Fruit fly (Drosophila melanogaster): ENCODE measurements around the gene lectin-29Ca.

lectin-29Ca gene

DNA sequence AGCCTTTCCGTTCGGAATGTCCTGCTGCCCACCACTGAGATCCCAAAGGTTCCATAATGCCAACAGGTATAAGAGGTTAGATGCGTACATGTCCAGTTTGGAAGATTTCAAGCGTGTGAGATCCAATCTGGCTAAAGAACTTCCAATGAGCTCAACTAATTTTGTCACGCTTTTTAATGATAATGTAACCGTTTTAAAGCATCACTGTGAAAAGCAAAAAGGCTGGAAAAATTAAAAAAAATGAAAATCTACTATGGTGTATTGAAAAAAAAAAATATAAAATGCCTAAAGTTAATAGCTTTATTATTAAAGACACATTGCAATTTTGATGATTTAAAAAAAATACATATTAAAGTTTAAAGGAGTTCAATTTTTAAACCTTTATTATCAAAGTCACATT, 958 bp downstream of the lectin-29Ca start, which contains the start of gene Acp29AB:
TSS of gene Acp29AB (minus strand) at position 101 of the 400 bp plus-strand sequence.
- TF ChIP-seq CG17801 (GFP tag; optimal IDR thresholded peaks at IDR 0.05; ENCODE audit: partially characterized antibody): no peak

DNA sequence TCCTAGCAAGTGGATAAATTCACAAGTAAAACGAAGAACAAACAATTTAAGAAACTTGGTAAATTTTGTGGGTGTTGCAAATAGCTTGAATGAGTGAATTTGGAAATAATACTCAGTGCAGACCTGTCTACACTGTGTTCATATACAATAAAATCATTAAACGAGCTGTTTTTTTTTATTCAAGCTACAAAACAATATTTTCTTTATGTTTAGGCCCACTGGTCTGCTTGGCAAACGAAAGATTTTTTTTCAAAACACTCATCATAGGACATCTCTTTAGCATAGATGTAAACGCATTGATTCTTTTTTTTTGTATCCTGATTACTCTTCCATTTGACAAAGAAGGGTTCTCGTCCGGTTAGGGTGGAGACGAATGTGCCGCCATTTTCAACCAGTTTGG, 1.8 kb downstream of the lectin-29Ca start, which contains the start of gene CG42820:
TSS of gene CG42820 (minus strand) at position 101 of the 400 bp plus-strand sequence.
- no peak for TF ChIP-seq CG17801 (GFP tag; optimal IDR thresholded peaks at IDR 0.05; ENCODE audit: partially characterized antibody)

DNA sequence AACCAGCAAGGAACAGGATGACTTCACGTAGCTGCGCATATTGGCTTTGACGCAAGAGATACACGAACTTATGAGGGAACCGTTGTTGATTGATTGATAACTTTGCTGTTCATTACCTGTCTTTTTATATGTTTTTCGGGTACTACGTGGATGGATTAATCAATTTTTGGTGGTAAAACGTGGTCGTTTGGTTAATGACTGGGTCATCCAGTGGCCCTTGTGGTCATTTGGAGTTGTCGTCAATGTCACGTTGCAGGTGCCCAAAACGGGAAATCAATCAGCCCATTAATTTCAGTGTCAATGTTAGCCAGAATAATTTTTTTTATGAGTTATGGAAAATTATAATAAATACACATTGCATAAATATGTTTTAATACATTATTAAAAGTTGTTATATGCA, 4.8 kb downstream of the lectin-29Ca start, which contains the start of gene CG42819:
TSS of gene CG42819 (minus strand) at position 101 of the 400 bp plus-strand sequence.
- TF ChIP-seq CG17801 (GFP tag; optimal IDR thresholded peaks at IDR 0.05; ENCODE audit: partially characterized antibody): no peak

DNA sequence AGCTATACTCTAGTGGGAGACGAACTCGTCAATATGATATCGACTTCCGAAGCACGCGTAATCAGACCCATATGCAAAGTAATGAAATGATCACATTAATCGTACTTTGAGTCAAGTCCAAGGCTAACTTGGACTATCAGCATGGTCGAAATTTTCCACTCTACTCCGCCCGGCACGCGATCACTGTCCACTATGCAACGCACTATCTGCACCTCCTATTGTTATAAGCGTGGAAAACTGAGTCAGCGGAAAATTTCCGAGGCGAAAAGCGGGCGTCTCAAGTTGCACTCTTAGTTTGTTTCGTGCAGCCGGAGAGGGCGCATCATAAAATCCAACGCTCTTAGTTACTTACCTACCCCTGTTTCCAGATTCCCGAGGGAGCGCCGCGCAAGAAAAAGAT, 8.2 kb downstream of the lectin-29Ca start:
- TF ChIP-seq CG17801 (GFP tag; optimal IDR thresholded peaks at IDR 0.05; ENCODE audit: partially characterized antibody): no peak

DNA sequence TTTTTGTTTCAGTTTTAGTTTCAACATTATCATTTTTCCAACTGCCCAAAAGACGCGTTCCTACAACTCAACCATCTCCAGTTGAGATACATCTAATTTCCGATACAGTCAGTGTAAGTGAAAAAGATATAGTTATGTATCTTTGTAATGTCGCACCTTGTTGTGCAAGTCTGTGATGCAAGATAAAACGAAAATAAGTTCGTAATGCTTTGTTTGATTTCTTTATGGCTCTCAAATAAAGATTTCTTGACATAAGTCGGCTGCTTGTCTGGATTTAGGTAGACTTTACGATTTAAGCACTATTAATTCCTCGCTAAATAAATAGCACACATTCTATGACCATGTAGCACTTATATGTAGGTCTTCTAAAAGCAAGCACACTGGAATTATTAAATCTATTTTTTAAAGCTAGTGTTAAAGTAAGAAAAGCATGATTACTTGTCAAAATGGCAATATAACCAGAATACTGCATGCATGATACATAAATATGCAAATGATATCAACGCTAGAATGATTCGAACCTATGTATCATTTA, 9.0 kb downstream of the lectin-29Ca start:
- TF ChIP-seq CG17801 (GFP tag; optimal IDR thresholded peaks at IDR 0.05; ENCODE audit: partially characterized antibody): no peak

DNA sequence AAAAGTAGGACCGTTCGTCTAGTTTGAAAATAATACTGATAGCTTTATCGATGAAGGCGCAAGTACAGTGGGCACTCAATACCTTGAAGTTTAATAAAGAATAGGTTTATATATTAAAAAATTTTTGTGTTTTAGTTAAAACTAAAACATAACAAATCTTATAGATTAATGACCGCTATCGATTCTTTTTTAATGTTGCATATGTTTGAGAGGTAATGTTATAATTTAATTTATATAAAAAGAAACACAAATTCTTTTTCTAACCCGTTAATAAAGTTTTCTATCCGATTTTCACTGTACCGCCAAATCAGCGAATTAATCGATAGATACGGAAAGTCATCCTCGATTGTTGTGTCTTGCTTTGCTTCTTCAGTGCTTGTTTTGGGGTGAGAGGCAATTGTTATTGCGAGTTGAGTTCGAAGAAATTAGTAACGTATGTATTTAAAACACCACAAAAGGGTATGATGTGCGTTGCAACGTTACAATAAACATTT, 9.9 kb downstream of the lectin-29Ca start, which contains the start of the genes Dad1 and CG13384:
TSS of gene Dad1 (minus strand) at position 30 of the 494 bp plus-strand sequence.
TSS of gene CG13384 (plus strand) at position 348 of the 494 bp plus-strand sequence.
- peak; percentile 98 for TF ChIP-seq CG17801 (GFP tag; optimal IDR thresholded peaks at IDR 0.05; ENCODE audit: partially characterized antibody)

DNA sequence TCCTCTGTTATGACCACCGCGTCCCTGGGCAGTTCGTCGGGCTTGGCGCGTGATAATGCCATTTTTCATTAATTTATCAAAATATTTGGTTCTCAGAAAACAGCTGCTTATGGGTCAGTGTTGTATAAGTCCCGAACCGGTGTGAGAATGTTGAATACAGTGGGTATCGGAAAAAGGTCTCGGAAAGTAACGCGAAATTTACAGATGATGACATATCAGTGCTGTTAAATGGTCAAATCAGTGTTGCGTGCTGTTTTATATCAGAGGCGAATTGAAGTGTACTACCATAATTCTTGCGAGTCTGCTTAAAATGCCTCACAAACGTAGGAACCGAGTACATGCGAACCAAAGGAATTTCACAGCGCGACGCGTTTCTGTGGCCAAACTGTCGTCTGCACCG, 11.4 kb downstream of the lectin-29Ca start, which contains the start of the genes CG13392 and Rcd4:
TSS of gene CG13392 (minus strand) at position 162 of the 400 bp plus-strand sequence.
TSS of gene Rcd4 (plus strand) at position 216 of the 400 bp plus-strand sequence.
- TF ChIP-seq CG17801 (GFP tag; optimal IDR thresholded peaks at IDR 0.05; ENCODE audit: partially characterized antibody): peak; percentile 63

DNA sequence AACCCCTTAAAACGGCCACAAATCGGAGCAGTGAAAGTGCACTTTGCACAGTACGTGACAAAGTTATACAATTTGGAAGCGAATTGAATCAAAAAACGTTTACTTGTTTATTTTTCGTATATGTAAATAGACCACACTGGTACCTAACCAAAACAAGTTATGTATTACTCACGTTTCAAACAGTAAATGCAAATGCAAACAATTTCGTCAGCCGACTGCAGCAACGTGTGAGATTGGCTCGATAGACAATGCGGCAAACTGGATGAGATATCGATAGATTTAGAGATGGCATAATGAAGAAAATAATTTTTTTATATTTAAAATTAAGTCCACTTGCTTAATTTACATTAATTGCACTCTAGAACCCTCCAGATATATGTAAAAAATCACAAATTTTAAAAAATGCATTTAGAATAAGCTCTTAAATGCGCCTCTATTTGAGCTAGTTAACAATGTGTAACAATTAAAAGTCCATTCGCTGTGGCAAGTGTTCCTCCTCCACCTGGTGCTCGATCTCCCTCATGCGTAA, 12.5 kb downstream of the lectin-29Ca start, which contains the start of gene AlaRS:
TSS of gene AlaRS (minus strand) at position 257 of the 529 bp plus-strand sequence.
- TF ChIP-seq CG17801 (GFP tag; optimal IDR thresholded peaks at IDR 0.05; ENCODE audit: partially characterized antibody): peak; percentile 72

DNA sequence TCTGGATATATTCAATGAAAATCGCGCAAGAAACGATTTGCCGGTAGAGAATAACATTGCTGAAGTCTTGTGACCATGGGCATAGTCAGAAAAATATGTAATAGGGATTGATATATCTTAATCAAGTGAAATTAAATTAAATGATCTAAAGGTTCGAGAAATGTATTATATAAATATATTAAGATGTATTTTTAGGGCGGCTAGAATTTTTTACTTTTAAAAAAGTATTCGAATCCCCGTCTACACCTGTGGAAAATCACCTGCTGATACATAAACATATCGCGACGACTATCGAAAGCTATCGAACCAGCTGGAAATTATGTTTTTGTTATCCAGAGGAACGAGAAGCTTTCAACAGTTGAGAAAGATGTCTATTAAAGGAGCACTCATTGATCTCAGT, 17.4 kb downstream of the lectin-29Ca start, which contains the start of the genes CG13390 and CG17294:
TSS of gene CG13390 (minus strand) at position 81 of the 400 bp plus-strand sequence.
TSS of gene CG17294 (plus strand) at position 319 of the 400 bp plus-strand sequence.
- peak; percentile 100 for TF ChIP-seq CG17801 (GFP tag; optimal IDR thresholded peaks at IDR 0.05; ENCODE audit: partially characterized antibody)

DNA sequence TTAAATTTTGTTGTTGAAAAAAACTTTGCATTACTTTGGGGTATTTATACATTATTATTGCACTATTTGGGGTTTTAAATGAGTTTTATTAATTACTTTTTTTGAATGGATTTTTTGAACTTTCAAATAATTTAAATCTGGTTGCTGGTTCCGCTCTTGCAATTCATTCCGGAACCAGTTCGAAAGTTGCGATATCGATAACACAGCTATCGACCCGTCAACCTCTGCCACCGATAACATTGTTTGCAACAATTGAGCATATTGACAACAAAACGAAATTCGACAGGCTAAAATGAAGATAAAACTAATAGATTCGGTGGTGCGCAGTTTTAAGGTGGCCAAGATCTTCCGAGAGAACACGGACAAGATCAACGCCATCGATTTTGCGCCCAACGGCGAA, 19.8 kb downstream of the lectin-29Ca start, which contains the start of gene Wdr82:
TSS of gene Wdr82 (plus strand) at position 227 of the 400 bp plus-strand sequence.
- TF ChIP-seq CG17801 (GFP tag; optimal IDR thresholded peaks at IDR 0.05; ENCODE audit: partially characterized antibody): peak; percentile 12

DNA sequence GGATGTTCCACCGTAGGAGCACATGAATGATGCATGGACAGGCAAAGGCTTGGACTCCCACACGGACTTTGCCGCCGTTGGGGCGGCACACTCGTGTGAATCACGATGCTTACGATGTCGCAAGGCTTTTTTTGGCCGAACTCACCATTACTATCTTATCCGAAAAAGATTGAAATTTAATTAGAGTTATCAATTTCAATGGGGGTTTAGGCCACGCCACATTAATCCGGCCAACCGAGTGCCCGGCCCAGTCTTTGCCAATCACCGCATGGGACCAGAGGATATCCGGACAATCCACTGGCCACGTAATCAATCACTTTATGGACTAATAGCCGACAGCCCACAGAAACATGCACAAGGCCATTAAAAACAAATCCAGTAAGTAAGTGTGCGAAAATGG, 21.8 kb downstream of the lectin-29Ca start:
- TF ChIP-seq CG17801 (GFP tag; optimal IDR thresholded peaks at IDR 0.05; ENCODE audit: partially characterized antibody): no peak

DNA sequence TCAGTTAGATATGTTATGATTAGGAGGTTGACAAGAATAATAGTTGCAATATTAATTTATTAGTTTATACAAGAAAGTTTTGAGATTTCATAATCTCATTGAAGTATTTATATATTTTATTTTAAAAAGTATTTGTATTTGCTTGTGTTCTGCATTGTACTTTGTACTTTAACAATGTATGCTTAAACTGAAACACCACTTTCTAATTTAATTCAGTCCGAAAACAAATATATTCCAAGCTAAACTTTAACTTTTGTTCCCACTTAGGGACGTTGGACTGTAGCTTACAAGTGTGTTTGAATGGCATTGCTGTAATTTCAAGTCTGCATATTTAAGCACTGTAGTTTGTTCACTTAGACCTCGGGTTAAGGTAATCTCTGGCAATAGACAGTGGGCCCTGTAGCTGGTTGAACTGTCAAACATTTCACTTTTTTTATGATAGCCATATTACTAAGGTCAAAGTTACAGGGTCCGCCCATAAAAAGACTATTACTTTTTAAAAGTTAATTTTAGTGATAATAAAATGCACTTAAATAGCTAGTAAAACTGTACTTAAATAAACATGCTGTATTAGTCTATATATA, 22.6 kb downstream of the lectin-29Ca start:
- TF ChIP-seq CG17801 (GFP tag; optimal IDR thresholded peaks at IDR 0.05; ENCODE audit: partially characterized antibody): peak; percentile 49

DNA sequence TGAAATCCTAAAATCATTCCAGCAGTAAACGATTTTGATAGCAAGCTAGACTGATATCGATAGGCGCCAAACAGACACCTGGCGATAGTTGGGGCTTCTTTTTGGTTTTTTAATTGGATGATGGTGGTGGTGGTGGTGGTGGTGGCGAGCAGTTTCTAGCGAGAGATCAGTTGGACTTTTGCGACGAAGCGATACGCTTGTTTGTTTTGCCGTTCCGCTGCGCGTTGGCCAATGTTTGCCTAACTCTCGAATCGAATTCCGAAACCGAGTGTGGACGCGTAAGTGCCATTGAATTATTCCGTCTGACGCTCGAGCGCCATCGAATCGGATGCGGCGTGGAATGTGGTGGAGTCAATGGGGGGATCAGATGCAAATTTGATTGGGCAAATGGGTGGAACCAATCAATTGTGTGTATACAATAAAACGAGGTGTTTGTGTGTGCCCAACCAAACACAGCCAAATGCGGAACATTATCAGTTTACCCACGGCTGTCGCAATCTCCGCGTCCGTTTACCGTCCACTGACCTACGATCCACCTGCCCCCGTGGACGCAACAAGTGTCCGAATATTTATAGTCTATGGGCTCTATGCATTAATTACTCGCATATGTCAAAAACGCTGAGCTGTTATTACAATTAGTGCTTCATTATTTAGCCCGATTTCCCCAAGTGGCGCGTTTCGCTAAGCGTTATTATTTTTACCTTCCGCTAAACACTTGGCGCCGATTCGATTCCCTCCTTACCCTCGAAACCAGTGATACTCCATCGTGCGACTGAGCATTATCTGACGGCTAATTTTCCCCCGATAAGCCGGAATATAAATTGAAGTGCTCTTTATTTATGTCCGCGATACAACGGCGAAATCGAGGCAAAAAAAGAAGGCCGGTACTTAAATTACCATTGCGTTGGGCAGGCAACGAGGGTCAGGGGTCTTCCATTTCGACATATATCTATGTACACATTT, 23.4 kb downstream of the lectin-29Ca start, which contains the start of gene CG17292:
TSS of gene CG17292 (plus strand) at position 91 of the 963 bp plus-strand sequence.
- peak; percentile 80 for TF ChIP-seq CG17801 (GFP tag; optimal IDR thresholded peaks at IDR 0.05; ENCODE audit: partially characterized antibody)
